Worm (Caenorhabditis elegans) whole organism, mixed stage, embryonic: ENCODE data around the gene aldo-2.

ENCODE experiments used
- elt-1 ChIP-seq: sonication (generic microtip); optimal IDR thresholded peaks from 2 replicates; lab custom pipeline; 2017; ENCODE audit warnings: missing genetic modification characterization, mild to moderate bottlenecking, missing compliant biosample characterization, antibody characterized with exemption, moderate library complexity, borderline replicate concordance; ENCODE audit not compliant: insufficient read depth
- lin-13 ChIP-seq: fragments of 150-350 bp; optimal IDR thresholded peaks from 2 replicates; lab custom pipeline; 2014; ENCODE audit warnings: missing biosample characterization, missing genetic modification characterization
- mep-1 ChIP-seq: fragments of 150-350 bp; optimal IDR thresholded peaks from 2 replicates; lab custom pipeline; 2017; ENCODE audit warnings: missing biosample characterization, missing genetic modification reagents, missing genetic modification characterization, inconsistent platforms
- pha-4 ChIP-seq: fragments of 150-350 bp; optimal IDR thresholded peaks from 2 replicates; lab custom pipeline; 2018; ENCODE audit warnings: missing biosample characterization, missing genetic modification reagents, missing genetic modification characterization
- ztf-11 ChIP-seq: fragments of 150-350 bp; optimal IDR thresholded peaks from 2 replicates; lab custom pipeline; 2014; ENCODE audit warnings: missing biosample characterization, missing genetic modification characterization

DNA sequence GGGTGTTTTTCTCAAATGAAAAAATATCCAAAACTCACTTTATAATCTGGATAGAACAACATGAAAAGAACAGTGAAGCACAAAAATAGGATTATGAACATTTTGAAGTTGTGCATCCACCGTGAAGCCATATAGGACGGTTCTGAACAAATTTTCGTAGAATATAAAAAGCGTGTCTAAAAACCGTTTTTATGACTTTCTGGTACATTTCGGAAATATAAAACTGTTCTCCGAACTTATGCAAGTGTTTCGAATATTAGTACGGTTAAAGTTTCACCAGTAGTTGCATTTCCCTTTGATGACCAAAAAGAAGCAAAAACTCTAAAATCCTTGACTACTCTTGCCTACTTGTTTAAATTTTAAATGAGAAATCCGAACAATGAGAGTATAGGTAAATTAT, 12.2 kb upstream of the aldo-2 start, which contains the start of gene C28H8.8:
- TF ChIP-seq elt-1 (tag; lab: Kevin White, UChicago) = no peak
- no peak for TF ChIP-seq pha-4 (tag; lab: Kevin White, UChicago)
- TF ChIP-seq ztf-11 (tag; lab: Kevin White, UChicago) = no peak
- no peak for TF ChIP-seq lin-13 (tag; lab: Kevin White, UChicago)
- TF ChIP-seq mep-1 (tag; lab: Kevin White, UChicago) = no peak
